Worm (Caenorhabditis elegans) whole organism, L3 larva: ENCODE data around the gene bnc-1.

Experiments used
- ZK546.5 ChIP-seq: sonication (generic microtip); optimal IDR thresholded peaks from 2 replicates; lab custom pipeline; 2017; ENCODE audit warnings: missing biosample characterization, missing genetic modification characterization
- ama-1 ChIP-seq: fragments of 150-350 bp; optimal IDR thresholded peaks from 2 replicates; lab custom pipeline; 2018
- ceh-82 ChIP-seq: fragments of 150-350 bp; optimal IDR thresholded peaks from 2 replicates; lab custom pipeline; 2014; ENCODE audit warnings: missing biosample characterization, missing genetic modification characterization
- egl-27 ChIP-seq: sonication (generic microtip); optimal IDR thresholded peaks from 4 replicates; lab custom pipeline; 2017; ENCODE audit warnings: missing biosample characterization, missing genetic modification reagents, missing genetic modification characterization
- fkh-2 ChIP-seq: fragments of 150-350 bp; optimal IDR thresholded peaks from 2 replicates; lab custom pipeline; 2014; ENCODE audit warnings: missing biosample characterization, missing genetic modification reagents, missing genetic modification characterization
- jun-1 ChIP-seq: fragments of 150-350 bp; optimal IDR thresholded peaks from 2 replicates; lab custom pipeline; 2014; ENCODE audit warnings: missing biosample characterization, missing genetic modification reagents, missing genetic modification characterization
- lin-39 ChIP-seq: fragments of 150-350 bp; optimal IDR thresholded peaks from 2 replicates; lab custom pipeline; 2018; ENCODE audit warnings: missing biosample characterization, missing genetic modification reagents, missing genetic modification characterization
- nhr-11 ChIP-seq: fragments of 150-350 bp; optimal IDR thresholded peaks from 2 replicates; lab custom pipeline; 2014; ENCODE audit warnings: missing biosample characterization, missing genetic modification characterization
- nhr-23 ChIP-seq: fragments of 150-350 bp; optimal IDR thresholded peaks from 2 replicates; lab custom pipeline; 2014; ENCODE audit warnings: missing biosample characterization, missing genetic modification reagents, missing genetic modification characterization
- nhr-28 ChIP-seq: fragments of 150-350 bp; optimal IDR thresholded peaks from 2 replicates; lab custom pipeline; 2014; ENCODE audit warnings: missing biosample characterization, missing genetic modification characterization
- nhr-76 ChIP-seq: fragments of 150-350 bp; sonication (generic microtip); optimal IDR thresholded peaks from 5 replicates; lab custom pipeline; 2014; ENCODE audit warnings: missing biosample characterization, missing genetic modification characterization
- nhr-77 ChIP-seq: fragments of 150-350 bp; optimal IDR thresholded peaks from 2 replicates; lab custom pipeline; 2014; ENCODE audit warnings: missing biosample characterization, missing genetic modification characterization
- unc-62 ChIP-seq: fragments of 150-350 bp; sonication (generic microtip); optimal IDR thresholded peaks from 4 replicates; lab custom pipeline; 2014; ENCODE audit warnings: missing biosample characterization, missing genetic modification reagents, missing genetic modification characterization

DNA sequence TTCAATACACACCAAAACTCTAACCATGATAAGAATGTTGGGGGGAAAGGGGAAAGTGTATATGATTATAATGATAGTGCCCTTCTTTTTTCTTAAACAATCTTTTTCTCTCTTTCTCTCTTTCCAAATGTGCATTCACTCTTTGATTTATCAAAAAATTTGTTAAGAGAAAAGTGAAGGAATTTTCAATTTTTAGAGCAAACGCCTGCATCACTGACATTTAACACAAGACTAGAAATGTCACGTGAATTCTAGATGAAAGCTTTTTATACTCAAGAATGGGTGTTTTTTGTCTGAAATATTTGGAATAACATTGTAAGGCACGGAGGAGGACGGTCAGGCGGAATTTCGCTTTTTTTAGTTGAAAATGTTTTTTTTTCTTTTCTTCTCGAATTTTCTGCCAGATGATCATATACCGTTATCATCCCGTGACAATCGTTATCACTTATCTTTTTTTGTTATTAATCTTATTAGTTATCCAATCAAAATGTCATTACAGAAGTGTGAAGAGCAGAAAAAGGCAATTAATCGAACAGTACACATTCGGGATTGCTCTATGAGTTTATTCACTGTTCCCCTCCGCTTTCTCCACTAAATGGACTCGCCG lies 25.2 kb upstream of the bnc-1 start, which contains the start of the genes frm-7 and F55C5.17:
- TF ChIP-seq lin-39 (no peak), unc-62 (GFP tag; lab: Kevin White, UChicago) (no peak), ama-1 (lab: Kevin White, UChicago) (no peak), nhr-28 (tag; lab: Kevin White, UChicago) (no peak), ceh-82 (no peak), nhr-23 (tag; lab: Kevin White, UChicago) (no peak), fkh-2 (tag; lab: Kevin White, UChicago) (no peak), ZK546.5 (tag; lab: Kevin White, UChicago) (no peak), jun-1 (tag; lab: Kevin White, UChicago) (no peak), nhr-77 (tag; lab: Kevin White, UChicago) (no peak), nhr-11 (tag; lab: Kevin White, UChicago) (no peak), nhr-76 (tag; lab: Kevin White, UChicago) (no peak), egl-27 (tag; lab: Kevin White, UChicago) (no peak)
